Fruit fly (Drosophila melanogaster) whole organism, embryonic: Measurements from ENCODE around the gene Lamp1.

Experiments
- slbo ChIP-seq: fragments of 200-800 bp; sonication (Bioruptor generic); IDR thresholded peaks from 2 replicates; pipeline ENCODE4 v1.3.6; 2022; ENCODE audit warnings: missing biosample characterization, missing genetic modification characterization
- ssp ChIP-seq: fragments of 200-800 bp; sonication (Bioruptor generic); IDR thresholded peaks from 2 replicates; pipeline ENCODE4 v1.3.6; 2022; ENCODE audit warnings: missing biosample characterization, missing genetic modification characterization

DNA sequence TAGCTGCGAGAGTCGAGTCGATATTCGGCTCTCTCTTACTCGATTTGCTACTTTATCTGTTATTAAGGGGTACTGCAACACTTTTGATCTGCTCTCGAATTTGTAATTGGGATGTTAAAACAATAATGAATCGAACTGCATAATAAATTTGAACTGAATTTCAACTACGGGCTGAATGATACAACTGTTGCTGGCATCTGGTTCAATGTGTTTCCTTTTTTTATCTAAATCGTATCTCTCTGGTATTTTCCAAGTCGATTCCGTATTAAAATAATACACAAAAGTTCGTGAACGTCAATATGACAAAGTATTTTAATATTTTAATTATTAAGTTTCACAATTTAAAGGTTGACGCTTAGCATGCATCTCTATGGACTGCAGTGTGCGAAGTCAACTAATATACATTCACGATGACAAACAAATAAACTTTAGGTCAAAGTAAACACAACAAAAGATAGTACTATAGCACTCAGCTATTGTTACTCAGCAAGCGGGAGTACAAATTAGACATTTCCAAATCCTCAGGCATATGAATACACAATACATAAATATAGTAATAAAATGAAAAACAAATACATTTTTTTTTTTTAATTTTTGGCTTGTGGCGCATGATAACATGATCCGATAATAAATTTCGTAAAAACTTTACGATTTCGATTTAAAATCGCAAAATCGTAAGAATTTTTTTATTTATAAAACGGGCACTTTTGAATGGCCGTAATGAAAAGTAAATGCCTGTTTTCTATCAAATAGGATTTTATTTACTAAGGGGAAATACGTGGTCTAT, 50.7 kb downstream of the Lamp1 start, which contains the start of gene CG2201:
- TF ChIP-seq ssp (GFP tag; lab: Robert Waterston, UW): no peak
- peak; percentile 75 for TF ChIP-seq slbo (GFP tag; lab: Robert Waterston, UW)
